Fruit fly (Drosophila melanogaster) whole organism: Measurements from ENCODE around the gene Or35a.

Experiments used
- CG8478 ChIP-seq: fragments of >200 bp; optimal IDR thresholded peaks from 2 replicates; lab custom pipeline; 2018; ENCODE audit warnings: inconsistent platforms
- Dll ChIP-seq: fragments of >200 bp; optimal IDR thresholded peaks from 2 replicates; lab custom pipeline; 2017
- EcR ChIP-seq, 2 experiments: fragments of >200 bp; optimal IDR thresholded peaks; 2 replicates each; lab custom pipeline; 2017; ENCODE audit warnings: missing biosample characterization in 2 of 2, missing genetic modification characterization in 2 of 2, missing genetic modification reagents in 2 of 2

- TF ChIP-seq CG8478 (lab: Kevin White, UChicago) (no peak), EcR (GFP tag; optimal IDR thresholded peaks at IDR 0.05; lab: Kevin White, UChicago) (no peak), Dll (lab: Kevin White, UChicago) (no peak)
Observed at dm6 chr2L:15629596-15630168, 6.3 kb upstream of the Or35a start, which contains the start of gene CG18480.
